Worm (Caenorhabditis elegans): Measurements from ENCODE around the gene col-95.

ce11 chrIII:11746718-11747117 lies 42.9 kb downstream of the col-95 start, which contains the start of gene mrt-2:
- no peak for TF ChIP-seq hmg-4 (GFP tag; optimal IDR thresholded peaks at IDR 0.05)
- TF ChIP-seq F13C5.2 (tag; optimal IDR thresholded peaks at IDR 0.05), result no peak
- TF ChIP-seq ama-1 (optimal IDR thresholded peaks at IDR 0.05), result no peak
- peak; percentile 59; the same call in 1 of the 2 replicates for TF ChIP-seq pes-1 (GFP tag; IDR thresholded peaks at IDR 0.05)
- no peak for TF ChIP-seq flt-1 (GFP tag; IDR thresholded peaks at IDR 0.05)
- no peak for TF ChIP-seq tbx-11 (GFP tag; IDR thresholded peaks at IDR 0.05)
- TF ChIP-seq sea-1 (GFP tag; conservative IDR thresholded peaks at IDR 0.05), result no peak
- TF ChIP-seq hnd-1 (tag; optimal IDR thresholded peaks at IDR 0.05), result peak; percentile 1
- no peak for TF ChIP-seq ceh-13 (GFP tag; optimal IDR thresholded peaks at IDR 0.05)
- no peak for TF ChIP-seq ets-7 (tag; optimal IDR thresholded peaks at IDR 0.05)
- TF ChIP-seq scrt-1 (GFP tag; IDR thresholded peaks at IDR 0.05), result no peak
- TF ChIP-seq aly-1 (tag; optimal IDR thresholded peaks at IDR 0.05), result no peak

Measured in whole organism, early embryonic.